Fruit fly (Drosophila melanogaster): ENCODE results near the gene frac.

DNA sequence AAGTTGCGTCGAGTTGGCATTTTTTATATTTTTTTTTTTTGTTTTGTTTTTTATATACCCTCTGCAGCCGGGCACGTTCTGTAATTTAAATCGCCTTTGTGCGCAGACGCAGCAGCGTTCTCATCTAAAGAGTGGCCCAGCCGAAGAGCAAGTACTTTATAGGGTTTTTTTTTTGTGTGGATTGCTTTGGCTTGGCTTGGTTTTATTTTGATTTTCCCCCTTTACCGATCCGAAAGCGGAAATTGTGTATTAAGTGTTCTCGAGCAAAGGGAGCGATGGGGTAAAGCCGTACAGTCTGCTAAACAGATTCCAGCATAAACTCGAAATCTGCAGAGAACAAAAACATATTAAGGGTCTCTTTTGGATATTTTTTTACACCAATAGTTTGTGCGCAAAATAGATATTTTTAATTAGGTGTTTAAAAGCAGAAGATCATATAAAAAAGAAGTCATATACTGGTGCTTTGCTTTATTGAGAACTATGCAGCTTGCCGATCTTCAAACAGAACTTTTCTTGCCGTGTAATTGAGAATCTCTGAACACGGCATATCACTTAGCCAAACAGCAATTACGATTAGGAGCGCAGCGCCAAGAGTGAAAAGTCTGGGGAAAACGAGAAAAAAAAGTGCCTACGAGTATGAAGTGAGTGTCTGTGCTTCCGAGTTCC is 44.1 kb downstream of the frac start:
- TF ChIP-seq CG6854 (GFP tag; optimal IDR thresholded peaks at IDR 0.05) (no peak), Blimp-1 (GFP tag; optimal IDR thresholded peaks at IDR 0.05) (no peak), Sox14 (GFP tag; optimal IDR thresholded peaks at IDR 0.05) (no peak), Ets21C (GFP tag; optimal IDR thresholded peaks at IDR 0.05) (no peak), Hr38 (GFP tag; optimal IDR thresholded peaks at IDR 0.05) (no peak), OdsH (GFP tag; optimal IDR thresholded peaks at IDR 0.05) (no peak), Sox15 (GFP tag; optimal IDR thresholded peaks at IDR 0.05) (no peak), Ets96B (tag; optimal IDR thresholded peaks at IDR 0.05) (peak; percentile 43), CG7368 (GFP tag; optimal IDR thresholded peaks at IDR 0.05) (no peak), CG1621 (tag; optimal IDR thresholded peaks at IDR 0.05) (peak; percentile 13), topi (GFP tag; optimal IDR thresholded peaks at IDR 0.05) (no peak)
